Fruit fly (Drosophila melanogaster) whole organism, embryonic: ENCODE measurements around the gene CG43680.

Source experiments
- ATbp ChIP-seq: fragments of 200-800 bp; sonication (Bioruptor generic); optimal IDR thresholded peaks from 2 replicates; lab custom pipeline; 2017; ENCODE audit warnings: missing biosample characterization, mild to moderate bottlenecking, missing genetic modification characterization, missing genetic modification reagents
- CG10431 ChIP-seq: fragments of 200-800 bp; sonication (Bioruptor generic); optimal IDR thresholded peaks from 3 replicates; lab custom pipeline; 2018; ENCODE audit warnings: missing biosample characterization, mild to moderate bottlenecking, missing genetic modification characterization
- CG10979 ChIP-seq: fragments of 200-800 bp; sonication (Bioruptor generic); optimal IDR thresholded peaks from 2 replicates; lab custom pipeline; 2018; ENCODE audit warnings: missing biosample characterization, mild to moderate bottlenecking, missing genetic modification characterization, moderate library complexity
- CG12391 ChIP-seq: fragments of 200-800 bp; sonication (Bioruptor generic); optimal IDR thresholded peaks from 3 replicates; lab custom pipeline; 2018; ENCODE audit warnings: missing biosample characterization, mild to moderate bottlenecking, missing genetic modification characterization, moderate library complexity
- CG17361 ChIP-seq: fragments of 200-800 bp; sonication (Bioruptor generic); IDR thresholded peaks from 3 replicates; pipeline ENCODE4 v1.3.6; 2022; ENCODE audit warnings: missing biosample characterization, missing genetic modification characterization
- CG18262 ChIP-seq: fragments of 200-800 bp; optimal IDR thresholded peaks from 3 replicates; lab custom pipeline; 2019; ENCODE audit warnings: missing biosample characterization, mild to moderate bottlenecking, missing genetic modification characterization, moderate library complexity
- CG2712 ChIP-seq: fragments of 200-800 bp; optimal IDR thresholded peaks from 3 replicates; lab custom pipeline; 2019; ENCODE audit warnings: missing biosample characterization, mild to moderate bottlenecking, missing genetic modification characterization, moderate library complexity
- CG2875 ChIP-seq: fragments of 200-800 bp; sonication (Bioruptor generic); optimal IDR thresholded peaks from 2 replicates; lab custom pipeline; 2017; ENCODE audit warnings: missing biosample characterization, mild to moderate bottlenecking, missing genetic modification characterization, missing genetic modification reagents
- CG31224 ChIP-seq: fragments of 200-800 bp; sonication (Bioruptor generic); IDR thresholded peaks from 2 replicates; pipeline ENCODE4 v1.3.6; 2022; ENCODE audit warnings: missing biosample characterization, missing genetic modification characterization
- CG32772 ChIP-seq: fragments of 200-800 bp; sonication (Bioruptor generic); IDR thresholded peaks from 2 replicates; pipeline ENCODE4 v1.3.6; 2022; ENCODE audit warnings: missing biosample characterization, missing genetic modification characterization
- CG5953 ChIP-seq: fragments of 200-800 bp; sonication (Bioruptor generic); IDR thresholded peaks from 2 replicates; pipeline ENCODE4 v1.3.6; 2022; ENCODE audit warnings: missing biosample characterization, missing genetic modification characterization
- CG7357 ChIP-seq: fragments of 200-800 bp; sonication (Bioruptor generic); IDR thresholded peaks from 3 replicates; pipeline ENCODE4 v1.3.6; 2022; ENCODE audit warnings: missing biosample characterization, missing genetic modification characterization
- CG7839 ChIP-seq: fragments of 200-800 bp; sonication (Bioruptor generic); optimal IDR thresholded peaks from 3 replicates; lab custom pipeline; 2018; ENCODE audit warnings: missing biosample characterization, mild to moderate bottlenecking, missing genetic modification characterization, moderate library complexity
- CG8388 ChIP-seq: fragments of 200-800 bp; sonication (Bioruptor generic); optimal IDR thresholded peaks from 2 replicates; lab custom pipeline; 2019; ENCODE audit warnings: missing biosample characterization, mild to moderate bottlenecking, missing genetic modification characterization, moderate library complexity
- CHES-1-like ChIP-seq: fragments of 200-800 bp; sonication (Bioruptor generic); optimal IDR thresholded peaks from 2 replicates; lab custom pipeline; 2016; ENCODE audit warnings: missing biosample characterization, missing genetic modification characterization
- Drgx ChIP-seq: fragments of 200-800 bp; sonication (Bioruptor generic); IDR thresholded peaks from 2 replicates; pipeline ENCODE4 v1.3.6; 2022; ENCODE audit warnings: missing biosample characterization, missing genetic modification characterization
- Fer3 ChIP-seq: fragments of 200-800 bp; sonication (Bioruptor generic); optimal IDR thresholded peaks from 2 replicates; lab custom pipeline; 2018; ENCODE audit warnings: missing biosample characterization, mild to moderate bottlenecking, missing genetic modification characterization, moderate library complexity
- Pdp1 ChIP-seq, 2 experiments: fragments of 200-800 bp; sonication (Bioruptor generic); optimal IDR thresholded peaks; 3 replicates each; lab custom pipeline; 2016; ENCODE audit warnings: missing biosample characterization in 2 of 2, missing genetic modification characterization in 2 of 2, mild to moderate bottlenecking in 1 of 2, moderate library complexity in 1 of 2
- Sin3A ChIP-seq: fragments of >200 bp; optimal IDR thresholded peaks from 2 replicates; lab custom pipeline; 2018
- Xrp1 ChIP-seq: fragments of 200-800 bp; sonication (Bioruptor generic); IDR thresholded peaks from 2 replicates; pipeline ENCODE4 v1.3.6; 2022; ENCODE audit warnings: missing biosample characterization, missing genetic modification characterization
- ara ChIP-seq: fragments of 200-800 bp; sonication (Bioruptor generic); IDR thresholded peaks from 2 replicates; pipeline ENCODE4 v1.3.6; 2022; ENCODE audit warnings: missing biosample characterization, missing genetic modification characterization
- bsh ChIP-seq, 2 experiments: fragments of 200-800 bp; sonication (Bioruptor generic); optimal IDR thresholded peaks; 2 replicates each; lab custom pipeline; 2017 to 2018; ENCODE audit warnings: mild to moderate bottlenecking in 2 of 2, missing biosample characterization in 2 of 2, missing genetic modification characterization in 2 of 2, moderate library complexity in 1 of 2
- cg ChIP-seq: fragments of 200-800 bp; sonication (Bioruptor generic); optimal IDR thresholded peaks from 3 replicates; lab custom pipeline; 2019; ENCODE audit warnings: missing biosample characterization, mild to moderate bottlenecking, missing genetic modification characterization, moderate library complexity
- corto ChIP-seq: fragments of 200-800 bp; sonication (Bioruptor generic); optimal IDR thresholded peaks from 2 replicates; lab custom pipeline; 2016; ENCODE audit warnings: missing biosample characterization, mild to moderate bottlenecking, missing genetic modification characterization, moderate library complexity
- ewg ChIP-seq: fragments of 200-800 bp; sonication (Bioruptor generic); optimal IDR thresholded peaks from 3 replicates; lab custom pipeline; 2017; ENCODE audit warnings: mild to moderate bottlenecking, missing biosample characterization, missing genetic modification reagents, missing genetic modification characterization
- nmo ChIP-seq: fragments of 200-800 bp; sonication (Bioruptor generic); optimal IDR thresholded peaks from 2 replicates; lab custom pipeline; 2018; ENCODE audit warnings: missing biosample characterization, mild to moderate bottlenecking, missing genetic modification characterization, moderate library complexity
- row ChIP-seq: fragments of 200-800 bp; sonication (Bioruptor generic); IDR thresholded peaks from 3 replicates; pipeline ENCODE4 v1.3.6; 2022; ENCODE audit warnings: missing biosample characterization, missing genetic modification characterization
- sd ChIP-seq: fragments of 200-800 bp; sonication (Bioruptor generic); optimal IDR thresholded peaks from 3 replicates; lab custom pipeline; 2018; ENCODE audit warnings: missing biosample characterization, mild to moderate bottlenecking, missing genetic modification characterization, moderate library complexity
- sens ChIP-seq: fragments of 200-800 bp; sonication (Bioruptor generic); peaks from one replicate; lab custom pipeline; 2016; ENCODE audit warnings: missing biosample characterization, missing genetic modification characterization
- sr ChIP-seq: fragments of 200-800 bp; sonication (Bioruptor generic); IDR thresholded peaks from 3 replicates; pipeline ENCODE4 v1.3.6; 2022; ENCODE audit warnings: missing biosample characterization, missing genetic modification characterization
- sug ChIP-seq: fragments of 200-800 bp; optimal IDR thresholded peaks from 2 replicates; lab custom pipeline; 2019; ENCODE audit warnings: missing biosample characterization, mild to moderate bottlenecking, missing genetic modification characterization, moderate library complexity
- unpg ChIP-seq: fragments of 200-800 bp; sonication (Bioruptor generic); optimal IDR thresholded peaks from 3 replicates; lab custom pipeline; 2018; ENCODE audit warnings: missing biosample characterization, mild to moderate bottlenecking, missing genetic modification characterization, moderate library complexity
- z ChIP-seq: fragments of 200-800 bp; sonication (Bioruptor generic); IDR thresholded peaks from 3 replicates; pipeline ENCODE4 v1.3.6; 2022; ENCODE audit warnings: missing biosample characterization, missing genetic modification characterization
- zfh1 ChIP-seq: fragments of 200-800 bp; sonication (Bioruptor generic); IDR thresholded peaks from 3 replicates; pipeline ENCODE4 v1.3.6; 2022; ENCODE audit warnings: missing biosample characterization, missing genetic modification characterization

The CG43680 gene

DNA sequence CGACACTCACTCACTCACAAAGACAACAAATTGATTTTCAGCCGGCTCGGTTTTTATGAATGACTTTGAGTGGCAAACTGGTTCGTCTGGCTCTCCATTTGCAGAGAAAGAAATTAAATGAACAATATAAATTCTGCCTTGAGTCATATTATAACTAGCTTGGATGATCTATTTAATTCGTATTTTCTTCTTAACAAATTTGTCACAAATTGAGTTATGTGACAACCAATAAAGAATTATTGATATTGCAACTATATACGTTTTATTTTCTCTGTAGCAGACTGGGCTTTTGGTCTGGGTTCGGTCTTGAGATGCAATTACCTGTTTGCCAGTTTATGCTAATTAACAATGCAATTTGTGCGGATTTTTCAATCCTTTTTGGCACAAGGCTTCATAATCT lies 46.3 kb downstream of the CG43680 start (continued):
- TF ChIP-seq CG12391 (tag; lab: Kevin White, UChicago) (peak; percentile 9), Drgx (GFP tag; lab: Robert Waterston, UW) (peak; percentile 92), CG2712 (peak; percentile 19), CG7357 (no peak), CG31224 (GFP tag; lab: Robert Waterston, UW) (no peak), CG10979 (tag; lab: Kevin White, UChicago) (peak; percentile 25), sd (tag; lab: Kevin White, UChicago) (no peak), sug (tag; lab: Kevin White, UChicago) (no peak), Sin3A (lab: Kevin White, UChicago) (no peak), CHES-1-like (GFP tag; lab: Kevin White, UChicago) (no peak), corto (GFP tag; lab: Kevin White, UChicago) (no peak), row (GFP tag; lab: Robert Waterston, UW) (peak; percentile 36; the same call in 1 of the 3 replicates), CG2875 (peak; percentile 4), CG8388 (GFP tag; lab: Kevin White, UChicago) (peak; percentile 49), z (GFP tag; lab: Robert Waterston, UW) (0 out of 3 replicates have a peak, but pooled peaks have one; percentile 30), Xrp1 (GFP tag; lab: Robert Waterston, UW) (peak; percentile 53; the same call in 1 of the 2 replicates), Pdp1 (GFP tag; optimal IDR thresholded peaks at IDR 0.05; lab: Kevin White, UChicago) (peak in 1 of 2 experiments; percentile 11), Fer3 (tag; lab: Kevin White, UChicago) (no peak), CG32772 (GFP tag; lab: Robert Waterston, UW) (peak; percentile 39; the same call in 1 of the 2 replicates), unpg (GFP tag; lab: Kevin White, UChicago) (peak; percentile 48), ATbp (GFP tag; lab: Kevin White, UChicago) (peak; percentile 13), CG5953 (GFP tag; lab: Robert Waterston, UW) (no peak), CG18262 (tag; lab: Kevin White, UChicago) (peak; percentile 35), ara (peak; percentile 39; the same call in 1 of the 2 replicates), nmo (GFP tag; lab: Kevin White, UChicago) (peak; percentile 2)

DNA sequence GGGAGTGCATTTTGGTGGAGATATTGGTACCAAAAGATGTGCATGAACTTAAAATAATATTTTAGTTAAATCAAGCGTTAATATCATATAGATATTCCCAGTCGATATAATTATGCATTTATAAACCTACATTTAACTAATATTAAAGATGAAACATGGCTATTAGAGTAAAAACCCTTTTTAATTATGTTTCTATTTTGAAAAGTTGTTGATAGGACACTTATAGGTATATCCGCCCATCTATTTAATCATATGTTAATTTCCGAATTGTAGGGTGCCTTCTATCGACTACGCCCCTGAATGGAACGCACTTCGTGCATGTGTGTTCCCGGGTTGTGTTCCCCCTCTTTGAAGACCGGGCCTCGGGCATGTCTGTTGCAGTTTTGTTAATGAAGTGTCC lies 47.4 kb downstream of the CG43680 start:
- TF ChIP-seq sens (GFP tag; lab: Kevin White, UChicago) (peak; percentile 31), bsh (GFP tag; optimal IDR thresholded peaks at IDR 0.05; lab: Kevin White, UChicago) (peak in 1 of 2 experiments; percentile 42), CG17361 (GFP tag; lab: Robert Waterston, UW) (0 out of 3 replicates have a peak, but pooled peaks have one; percentile 29), cg (GFP tag; lab: Kevin White, UChicago) (no peak), sr (GFP tag; lab: Robert Waterston, UW) (no peak)

DNA sequence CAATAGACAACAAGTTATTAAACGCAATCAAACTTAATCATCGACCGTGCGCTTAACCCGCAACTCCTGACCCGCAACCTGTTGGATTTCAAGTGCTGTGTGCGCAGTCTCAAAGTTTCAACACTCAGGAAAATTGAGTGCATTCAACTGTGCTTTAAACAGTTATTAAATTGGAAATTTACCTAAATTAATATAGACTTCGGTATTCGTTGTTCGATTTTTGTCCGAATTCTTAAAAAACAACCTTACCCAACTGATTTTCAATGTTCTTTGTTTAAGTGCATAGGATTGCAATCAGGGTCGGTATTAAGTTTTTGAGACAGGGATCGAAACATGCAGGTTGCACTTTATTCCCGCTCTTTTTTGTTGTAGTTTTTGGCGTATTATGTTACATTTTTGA lies 48.1 kb downstream of the CG43680 start:
- TF ChIP-seq Drgx (GFP tag; lab: Robert Waterston, UW) (peak; percentile 78), CG10431 (GFP tag; lab: Kevin White, UChicago) (no peak), zfh1 (GFP tag; lab: Robert Waterston, UW) (0 out of 3 replicates have a peak, but pooled peaks have one; percentile 12), CG7839 (no peak), ewg (GFP tag; lab: Kevin White, UChicago) (peak; percentile 17), Xrp1 (GFP tag; lab: Robert Waterston, UW) (peak; percentile 30; the same call in 1 of the 2 replicates)
